Worm (Caenorhabditis elegans) whole organism, late embryonic: ENCODE measurements around the gene Y49E10.29.
A peak's percentile ranks its signal among the peaks of the same experiment; 100 is the strongest.

Experiments used
- T23F11.4 ChIP-seq: fragments of 200-800 bp; sonication (Bioruptor generic); optimal IDR thresholded peaks from 2 replicates; lab custom pipeline; 2018; ENCODE audit warnings: mild to moderate bottlenecking, missing genetic modification characterization, missing compliant biosample characterization
- ahr-1 ChIP-seq: sonication (generic microtip); optimal IDR thresholded peaks from 2 replicates; lab custom pipeline; 2016; ENCODE audit warnings: missing genetic modification characterization, missing compliant biosample characterization
- ceh-18 ChIP-seq: sonication (generic microtip); optimal IDR thresholded peaks from 2 replicates; lab custom pipeline; 2016; ENCODE audit warnings: missing genetic modification characterization, missing compliant biosample characterization
- ceh-19 ChIP-seq: fragments of 200-800 bp; sonication (Bioruptor generic); optimal IDR thresholded peaks from 2 replicates; lab custom pipeline; 2018; ENCODE audit warnings: mild to moderate bottlenecking, missing genetic modification characterization, missing compliant biosample characterization
- ceh-22 ChIP-seq: sonication (generic microtip); optimal IDR thresholded peaks from 2 replicates; lab custom pipeline; 2017; ENCODE audit warnings: missing biosample characterization, missing genetic modification characterization
- ceh-30 ChIP-seq: fragments of 150-350 bp; optimal IDR thresholded peaks from 2 replicates; lab custom pipeline; 2014; ENCODE audit warnings: missing biosample characterization, missing genetic modification characterization
- ceh-31 ChIP-seq: sonication (generic microtip); optimal IDR thresholded peaks from 2 replicates; lab custom pipeline; 2016; ENCODE audit warnings: missing genetic modification characterization, missing compliant biosample characterization
- ceh-34 ChIP-seq: sonication (generic microtip); optimal IDR thresholded peaks from 2 replicates; lab custom pipeline; 2016; ENCODE audit warnings: mild to moderate bottlenecking, missing genetic modification characterization, missing compliant biosample characterization
- ceh-45 ChIP-seq: fragments of 200-800 bp; sonication (Bioruptor generic); IDR thresholded peaks from 2 replicates; pipeline ENCODE4 v1.3.6; 2022; ENCODE audit warnings: missing genetic modification reagents, missing genetic modification characterization, missing compliant biosample characterization
- che-1 ChIP-seq: sonication (generic microtip); optimal IDR thresholded peaks from 2 replicates; lab custom pipeline; 2016; ENCODE audit warnings: mild to moderate bottlenecking, missing genetic modification characterization, missing compliant biosample characterization
- dve-1 ChIP-seq: sonication (generic microtip); optimal IDR thresholded peaks from 2 replicates; lab custom pipeline; 2017; ENCODE audit warnings: antibody characterized with exemption, mild to moderate bottlenecking, missing genetic modification characterization, missing compliant biosample characterization
- elt-2 ChIP-seq: sonication (generic microtip); optimal IDR thresholded peaks from 2 replicates; lab custom pipeline; 2016; ENCODE audit warnings: missing genetic modification reagents, missing genetic modification characterization, missing compliant biosample characterization
- gmeb-2 ChIP-seq: sonication (generic microtip); optimal IDR thresholded peaks from 2 replicates; lab custom pipeline; 2016; ENCODE audit warnings: missing genetic modification characterization, inconsistent platforms, missing compliant biosample characterization
- hlh-13 ChIP-seq: fragments of 200-800 bp; sonication (Bioruptor generic); optimal IDR thresholded peaks from 2 replicates; lab custom pipeline; 2018; ENCODE audit warnings: mild to moderate bottlenecking, missing genetic modification characterization, missing compliant biosample characterization
- hlh-15 ChIP-seq: sonication (generic microtip); optimal IDR thresholded peaks from 2 replicates; lab custom pipeline; 2016; ENCODE audit warnings: missing genetic modification characterization, missing compliant biosample characterization
- hlh-30 ChIP-seq: sonication (generic microtip); optimal IDR thresholded peaks from 2 replicates; lab custom pipeline; 2017; ENCODE audit warnings: antibody characterized with exemption, missing genetic modification characterization, missing compliant biosample characterization; ENCODE audit not compliant: insufficient read depth
- hlh-8 ChIP-seq: sonication (generic microtip); optimal IDR thresholded peaks from 2 replicates; lab custom pipeline; 2016; ENCODE audit warnings: missing genotype, missing genetic modification characterization, missing compliant biosample characterization
- lin-11 ChIP-seq: fragments of 200-800 bp; sonication (Bioruptor generic); optimal IDR thresholded peaks from 2 replicates; lab custom pipeline; 2018; ENCODE audit warnings: mild to moderate bottlenecking, missing genetic modification characterization, missing compliant biosample characterization
- mec-3 ChIP-seq: sonication (generic microtip); optimal IDR thresholded peaks from 2 replicates; lab custom pipeline; 2016; ENCODE audit warnings: borderline replicate concordance, missing genetic modification characterization, missing compliant biosample characterization
- nfya-1 ChIP-seq: sonication (generic microtip); optimal IDR thresholded peaks from 2 replicates; lab custom pipeline; 2017; ENCODE audit warnings: missing genetic modification characterization, mild to moderate bottlenecking, missing compliant biosample characterization, antibody characterized with exemption, moderate library complexity
- nhr-11 ChIP-seq: fragments of 150-350 bp; optimal IDR thresholded peaks from 2 replicates; lab custom pipeline; 2014; ENCODE audit warnings: missing biosample characterization, missing genetic modification characterization
- nhr-232 ChIP-seq: sonication (generic microtip); optimal IDR thresholded peaks from 2 replicates; lab custom pipeline; 2016; ENCODE audit warnings: missing genetic modification characterization, missing compliant biosample characterization
- pag-3 ChIP-seq: sonication (generic microtip); optimal IDR thresholded peaks from 2 replicates; lab custom pipeline; 2016; ENCODE audit warnings: missing compliant biosample characterization, missing genetic modification characterization, borderline replicate concordance
- pat-9 ChIP-seq: fragments of 200-800 bp; sonication (Bioruptor generic); optimal IDR thresholded peaks from 2 replicates; lab custom pipeline; 2018; ENCODE audit warnings: mild to moderate bottlenecking, missing genetic modification characterization, moderate library complexity, missing compliant biosample characterization
- pax-1 ChIP-seq: fragments of 150-350 bp; optimal IDR thresholded peaks from 2 replicates; lab custom pipeline; 2014; ENCODE audit warnings: missing biosample characterization, missing genetic modification characterization
- pha-2 ChIP-seq: sonication (generic microtip); optimal IDR thresholded peaks from 2 replicates; lab custom pipeline; 2017; ENCODE audit warnings: mild to moderate bottlenecking, missing genetic modification characterization, missing compliant biosample characterization
- pros-1 ChIP-seq: fragments of 150-350 bp; optimal IDR thresholded peaks from 2 replicates; lab custom pipeline; 2014; ENCODE audit warnings: missing biosample characterization, missing genetic modification reagents, missing genetic modification characterization
- rnt-1 ChIP-seq: sonication (generic microtip); optimal IDR thresholded peaks from 2 replicates; lab custom pipeline; 2016; ENCODE audit warnings: missing genetic modification characterization, missing compliant biosample characterization
- sdc-2 ChIP-seq: sonication (generic microtip); optimal IDR thresholded peaks from 2 replicates; lab custom pipeline; 2016; ENCODE audit warnings: missing genotype, missing genetic modification characterization, missing compliant biosample characterization
- sox-2 ChIP-seq: fragments of 200-800 bp; sonication (Bioruptor generic); IDR thresholded peaks from 2 replicates; pipeline ENCODE4 v1.3.6; 2022; ENCODE audit warnings: missing genetic modification reagents, missing genetic modification characterization, missing compliant biosample characterization
- sox-4 ChIP-seq: sonication (generic microtip); optimal IDR thresholded peaks from 2 replicates; lab custom pipeline; 2017; ENCODE audit warnings: mild to moderate bottlenecking, missing genetic modification characterization, inconsistent platforms, missing compliant biosample characterization
- tbx-7 ChIP-seq: sonication (generic microtip); optimal IDR thresholded peaks from 2 replicates; lab custom pipeline; 2016; ENCODE audit warnings: missing genotype, missing genetic modification characterization, missing compliant biosample characterization
- ttx-3 ChIP-seq: sonication (generic microtip); optimal IDR thresholded peaks from 2 replicates; lab custom pipeline; 2016; ENCODE audit warnings: missing genetic modification reagents, missing genetic modification characterization, missing compliant biosample characterization
- unc-3 ChIP-seq, 2 experiments: fragments of 200-800 bp in 1 of 2; sonication (Bioruptor generic) in 1 of 2; sonication (generic microtip) in 1 of 2; conservative IDR thresholded peaks in 1 of 2; optimal IDR thresholded peaks in 1 of 2; 2 replicates each; pipeline versions ENCODE4 v1.3.6 to Lab custom; 2016 to 2022; ENCODE audit warnings: missing compliant biosample characterization in 2 of 2, missing genetic modification characterization in 2 of 2, missing genetic modification reagents in 1 of 2
- unc-42 ChIP-seq: sonication (generic microtip); optimal IDR thresholded peaks from 2 replicates; lab custom pipeline; 2016; ENCODE audit warnings: missing genotype, missing genetic modification characterization, missing compliant biosample characterization
- unc-55 ChIP-seq: sonication (generic microtip); optimal IDR thresholded peaks from 2 replicates; lab custom pipeline; 2017; ENCODE audit warnings: missing biosample characterization, missing genetic modification reagents, missing genetic modification characterization
- unc-86 ChIP-seq: sonication (generic microtip); optimal IDR thresholded peaks from 2 replicates; lab custom pipeline; 2016; ENCODE audit warnings: missing genetic modification characterization, missing compliant biosample characterization
- zip-5 ChIP-seq: sonication (generic microtip); optimal IDR thresholded peaks from 2 replicates; lab custom pipeline; 2016; ENCODE audit warnings: missing genetic modification characterization, missing compliant biosample characterization
- ztf-16 ChIP-seq: sonication (generic microtip); optimal IDR thresholded peaks from 2 replicates; lab custom pipeline; 2017; ENCODE audit warnings: missing genetic modification characterization, missing compliant biosample characterization

Gene Y49E10.29

ce11 chrIII:12443880-12444279, 25.1 kb upstream of the Y49E10.29 start:
- TF ChIP-seq sox-2 (GFP tag; lab: Robert Waterston, UW), result no peak
- peak; percentile 64 for TF ChIP-seq nfya-1 (tag; lab: Kevin White, UChicago)

- TF ChIP-seq tbx-7 (tag; lab: Kevin White, UChicago), result no peak
- TF ChIP-seq pros-1, result no peak
- no peak for TF ChIP-seq unc-3 (GFP tag; conservative IDR thresholded peaks at IDR 0.05; lab: Robert Waterston, UW)
- TF ChIP-seq unc-3 (tag; optimal IDR thresholded peaks at IDR 0.05; lab: Kevin White, UChicago), result no peak
- TF ChIP-seq ceh-19 (GFP tag; lab: Kevin White, UChicago), result no peak
- no peak for TF ChIP-seq dve-1 (tag; lab: Kevin White, UChicago)
- TF ChIP-seq lin-11 (tag; lab: Kevin White, UChicago), result no peak
- no peak for TF ChIP-seq ceh-45
- no peak for TF ChIP-seq mec-3
- TF ChIP-seq che-1, result no peak
- no peak for TF ChIP-seq nhr-232 (tag; lab: Kevin White, UChicago)
- TF ChIP-seq ttx-3, result no peak
- TF ChIP-seq pat-9 (tag; lab: Kevin White, UChicago), result no peak
- no peak for TF ChIP-seq pha-2 (tag; lab: Kevin White, UChicago)
- no peak for TF ChIP-seq hlh-13
- TF ChIP-seq sdc-2, result no peak
- TF ChIP-seq pax-1 (tag; lab: Kevin White, UChicago), result no peak
- TF ChIP-seq ceh-30 (tag; lab: Kevin White, UChicago), result no peak
- no peak for TF ChIP-seq ahr-1 (tag; lab: Kevin White, UChicago)
Observed at ce11 chrIII:12445223-12445622, 23.7 kb upstream of the Y49E10.29 start.

- TF ChIP-seq che-1 (no peak), hlh-30 (tag; lab: Kevin White, UChicago) (no peak), hlh-15 (tag; lab: Kevin White, UChicago) (no peak), nhr-11 (tag; lab: Kevin White, UChicago) (no peak), sox-4 (no peak), pag-3 (tag; lab: Kevin White, UChicago) (no peak), ceh-45 (no peak), ceh-34 (tag; lab: Kevin White, UChicago) (no peak), unc-42 (no peak)
Observed at ce11 chrIII:12445991-12446502, 22.9 kb upstream of the Y49E10.29 start, which contains the start of gene Y49E10.18. TSS of gene Y49E10.18 (minus strand) at chrIII:12446106.

ce11 chrIII:12453315-12453714, 15.7 kb upstream of the Y49E10.29 start, which contains the start of gene ani-1:
TSS of gene ani-1 (minus strand) at chrIII:12453375.
- no peak for TF ChIP-seq zip-5 (tag; lab: Kevin White, UChicago)
- no peak for TF ChIP-seq che-1
- no peak for TF ChIP-seq rnt-1
- TF ChIP-seq ceh-22 (tag; lab: Kevin White, UChicago), result no peak
- peak; percentile 32 for TF ChIP-seq hlh-30 (tag; lab: Kevin White, UChicago)
- TF ChIP-seq ttx-3, result no peak
- TF ChIP-seq pag-3 (tag; lab: Kevin White, UChicago), result no peak
- no peak for TF ChIP-seq ceh-18
- no peak for TF ChIP-seq elt-2 (tag; lab: Kevin White, UChicago)
- TF ChIP-seq ztf-16 (tag; lab: Kevin White, UChicago), result no peak
- TF ChIP-seq ceh-31 (tag; lab: Kevin White, UChicago), result peak; percentile 42
- TF ChIP-seq unc-55 (GFP tag; lab: Kevin White, UChicago), result peak; percentile 3
- no peak for TF ChIP-seq ceh-34 (tag; lab: Kevin White, UChicago)
- peak; percentile 38 for TF ChIP-seq nfya-1 (tag; lab: Kevin White, UChicago)
- no peak for TF ChIP-seq T23F11.4 (GFP tag; lab: Kevin White, UChicago)
- TF ChIP-seq unc-86 (tag; lab: Kevin White, UChicago), result no peak
- peak; percentile 2 for TF ChIP-seq unc-42
- TF ChIP-seq hlh-8 (tag; lab: Kevin White, UChicago), result no peak
- TF ChIP-seq gmeb-2, result no peak
- TF ChIP-seq, all 69 proteins: peak for 5
